Worm (Caenorhabditis elegans): ENCODE measurements around the gene K09F6.13.

- TF ChIP-seq sea-1 (GFP tag; conservative IDR thresholded peaks at IDR 0.05) (no peak), flt-1 (GFP tag; IDR thresholded peaks at IDR 0.05) (no peak), tbx-37 (GFP tag; conservative IDR thresholded peaks at IDR 0.05) (no peak), ets-7 (tag; optimal IDR thresholded peaks at IDR 0.05) (no peak)
Measured at ce11 chrII:2336177-2336576, 47.3 kb downstream of the K09F6.13 start.

All from whole organism, early embryonic.